Worm (Caenorhabditis elegans): ENCODE results near the gene C12D5.5.

ce11 chrV:7713691-7714090 lies 45.7 kb downstream of the C12D5.5 start, which contains the start of gene ZK105.1:
- no peak for TF ChIP-seq dao-5 (tag; optimal IDR thresholded peaks at IDR 0.05)
- TF ChIP-seq W03F9.2 (tag; optimal IDR thresholded peaks at IDR 0.05), result no peak
- TF ChIP-seq him-1 (tag; optimal IDR thresholded peaks at IDR 0.05), result no peak
